Worm (Caenorhabditis elegans) whole organism, midembryonic: ENCODE measurements around the gene irld-24.

Source experiments
- T22C8.4 ChIP-seq: fragments of 200-800 bp; sonication (Bioruptor generic); IDR thresholded peaks from 2 replicates; pipeline ENCODE4 v1.3.6; 2022; ENCODE audit warnings: missing genetic modification characterization, missing compliant biosample characterization
- cog-1 ChIP-seq: sonication (generic microtip); optimal IDR thresholded peaks from 2 replicates; lab custom pipeline; 2016; ENCODE audit warnings: missing genetic modification characterization, missing compliant biosample characterization
- flt-1 ChIP-seq: fragments of 200-800 bp; sonication (Bioruptor generic); IDR thresholded peaks from 2 replicates; pipeline ENCODE4 v1.3.6; 2022; ENCODE audit warnings: missing genetic modification characterization, missing compliant biosample characterization
- klf-2 ChIP-seq: fragments of 200-800 bp; sonication (Bioruptor generic); conservative IDR thresholded peaks from 2 replicates; pipeline ENCODE4 v1.3.6; 2022; ENCODE audit warnings: missing genetic modification reagents, missing genetic modification characterization, missing compliant biosample characterization
- med-1 ChIP-seq: sonication (generic microtip); optimal IDR thresholded peaks from 2 replicates; lab custom pipeline; 2017; ENCODE audit warnings: missing genetic modification characterization, mild to moderate bottlenecking, missing compliant biosample characterization, antibody characterized with exemption, missing genetic modification reagents; ENCODE audit not compliant: insufficient read depth
- ref-1 ChIP-seq: fragments of 200-800 bp; sonication (Bioruptor generic); conservative IDR thresholded peaks from 2 replicates; pipeline ENCODE4 v1.3.6; 2022; ENCODE audit warnings: missing genetic modification reagents, missing genetic modification characterization, missing compliant biosample characterization
- tab-1 ChIP-seq: fragments of 200-800 bp; sonication (Bioruptor generic); IDR thresholded peaks from 2 replicates; pipeline ENCODE4 v1.3.6; 2022; ENCODE audit warnings: missing genetic modification characterization, missing compliant biosample characterization
- ztf-23 ChIP-seq: fragments of 200-800 bp; sonication (Bioruptor generic); IDR thresholded peaks from 2 replicates; pipeline ENCODE4 v1.3.6; 2022; ENCODE audit warnings: missing genetic modification reagents, missing genetic modification characterization, missing compliant biosample characterization
- ztf-29 ChIP-seq: fragments of 200-800 bp; sonication (Bioruptor generic); IDR thresholded peaks from 2 replicates; pipeline ENCODE4 v1.3.6; 2022; ENCODE audit warnings: missing genetic modification reagents, missing genetic modification characterization, missing compliant biosample characterization

irld-24 gene

ce11 chrX:13945524-13945923 lies 40.9 kb upstream of the irld-24 start:
- TF ChIP-seq ztf-23 (peak; percentile 74; the same call in 1 of the 2 replicates), tab-1 (GFP tag; lab: Robert Waterston, UW) (no peak), flt-1 (GFP tag; lab: Robert Waterston, UW) (peak; percentile 61), ref-1 (GFP tag; lab: Robert Waterston, UW) (no peak), cog-1 (tag; lab: Kevin White, UChicago) (peak; percentile 23)

- TF ChIP-seq ref-1 (GFP tag; lab: Robert Waterston, UW) (no peak), tab-1 (GFP tag; lab: Robert Waterston, UW) (no peak), med-1 (no peak), ztf-29 (GFP tag; lab: Robert Waterston, UW) (no peak), ztf-23 (no peak), T22C8.4 (GFP tag; lab: Robert Waterston, UW) (no peak), flt-1 (GFP tag; lab: Robert Waterston, UW) (no peak), klf-2 (no peak), cog-1 (tag; lab: Kevin White, UChicago) (no peak)
Measured at ce11 chrX:13946693-13947583, 39.5 kb upstream of the irld-24 start.

ce11 chrX:13948167-13948566 lies 38.2 kb upstream of the irld-24 start:
- TF ChIP-seq ztf-23 (peak; percentile 55; the same call in 1 of the 2 replicates), flt-1 (GFP tag; lab: Robert Waterston, UW) (peak; percentile 47; the same call in 1 of the 2 replicates), ztf-29 (GFP tag; lab: Robert Waterston, UW) (no peak)

ce11 chrX:13948810-13949209 lies 37.6 kb upstream of the irld-24 start, which contains the start of gene alg-1:
alg-1 (plus strand) TSS chrX:13949110.
- TF ChIP-seq med-1 (no peak), klf-2 (no peak)

ce11 chrX:13950620-13951152 lies 35.7 kb upstream of the irld-24 start:
- TF ChIP-seq flt-1 (GFP tag; lab: Robert Waterston, UW) (0 out of 2 replicates have a peak, but pooled peaks have one; percentile 42), med-1 (no peak), ztf-29 (GFP tag; lab: Robert Waterston, UW) (peak; percentile 62; the same call in 1 of the 2 replicates), cog-1 (tag; lab: Kevin White, UChicago) (peak; percentile 46), klf-2 (no peak)

ce11 chrX:13952347-13952746 lies 34.1 kb upstream of the irld-24 start:
- no peak for TF ChIP-seq klf-2
- no peak for TF ChIP-seq ztf-23
- TF ChIP-seq flt-1 (GFP tag; lab: Robert Waterston, UW), result no peak
- TF ChIP-seq cog-1 (tag; lab: Kevin White, UChicago), result no peak
- TF ChIP-seq ztf-29 (GFP tag; lab: Robert Waterston, UW), result no peak
- no peak for TF ChIP-seq T22C8.4 (GFP tag; lab: Robert Waterston, UW)
- TF ChIP-seq tab-1 (GFP tag; lab: Robert Waterston, UW), result no peak
- TF ChIP-seq ref-1 (GFP tag; lab: Robert Waterston, UW), result no peak

- no peak for TF ChIP-seq klf-2
- TF ChIP-seq T22C8.4 (GFP tag; lab: Robert Waterston, UW), result no peak
Measured at ce11 chrX:13958451-13958850, 28.0 kb upstream of the irld-24 start.

ce11 chrX:13959383-13959782 lies 27.0 kb upstream of the irld-24 start:
- TF ChIP-seq cog-1 (tag; lab: Kevin White, UChicago), result no peak
- TF ChIP-seq med-1, result no peak
- TF ChIP-seq klf-2, result no peak
- TF ChIP-seq tab-1 (GFP tag; lab: Robert Waterston, UW), result no peak
- TF ChIP-seq ztf-29 (GFP tag; lab: Robert Waterston, UW), result no peak
- no peak for TF ChIP-seq T22C8.4 (GFP tag; lab: Robert Waterston, UW)
- no peak for TF ChIP-seq ref-1 (GFP tag; lab: Robert Waterston, UW)
- no peak for TF ChIP-seq flt-1 (GFP tag; lab: Robert Waterston, UW)
- TF ChIP-seq ztf-23, result no peak

- TF ChIP-seq T22C8.4 (GFP tag; lab: Robert Waterston, UW) (no peak), cog-1 (tag; lab: Kevin White, UChicago) (no peak), ref-1 (GFP tag; lab: Robert Waterston, UW) (no peak), ztf-29 (GFP tag; lab: Robert Waterston, UW) (no peak), flt-1 (GFP tag; lab: Robert Waterston, UW) (no peak), klf-2 (no peak), med-1 (no peak), ztf-23 (no peak), tab-1 (GFP tag; lab: Robert Waterston, UW) (no peak)
Measured at ce11 chrX:13959849-13960248, 26.6 kb upstream of the irld-24 start, which contains the start of gene syx-2. syx-2 (plus strand) TSS chrX:13960149.

- TF ChIP-seq ztf-29 (GFP tag; lab: Robert Waterston, UW) (no peak), klf-2 (no peak), med-1 (no peak), ztf-23 (no peak), flt-1 (GFP tag; lab: Robert Waterston, UW) (no peak)
Measured at ce11 chrX:13963203-13963602, 23.2 kb upstream of the irld-24 start, which contains the start of gene F48F7.3. F48F7.3 (plus strand) TSS chrX:13963503.
